Worm (Caenorhabditis elegans): ENCODE results near the gene try-12.

try-12 gene

ce11 chrV:7414909-7415308, 34.2 kb upstream of the try-12 start, which contains the start of gene F18E3.12:
Gene F18E3.12, plus strand, starts transcription at chrV:7414985.
- TF ChIP-seq unc-62 (GFP tag; optimal IDR thresholded peaks at IDR 0.05) (no peak), nhr-23 (tag; optimal IDR thresholded peaks at IDR 0.05) (no peak), ama-1 (optimal IDR thresholded peaks at IDR 0.05) (peak; percentile 83), nhr-76 (tag; optimal IDR thresholded peaks at IDR 0.05) (no peak)

DNA sequence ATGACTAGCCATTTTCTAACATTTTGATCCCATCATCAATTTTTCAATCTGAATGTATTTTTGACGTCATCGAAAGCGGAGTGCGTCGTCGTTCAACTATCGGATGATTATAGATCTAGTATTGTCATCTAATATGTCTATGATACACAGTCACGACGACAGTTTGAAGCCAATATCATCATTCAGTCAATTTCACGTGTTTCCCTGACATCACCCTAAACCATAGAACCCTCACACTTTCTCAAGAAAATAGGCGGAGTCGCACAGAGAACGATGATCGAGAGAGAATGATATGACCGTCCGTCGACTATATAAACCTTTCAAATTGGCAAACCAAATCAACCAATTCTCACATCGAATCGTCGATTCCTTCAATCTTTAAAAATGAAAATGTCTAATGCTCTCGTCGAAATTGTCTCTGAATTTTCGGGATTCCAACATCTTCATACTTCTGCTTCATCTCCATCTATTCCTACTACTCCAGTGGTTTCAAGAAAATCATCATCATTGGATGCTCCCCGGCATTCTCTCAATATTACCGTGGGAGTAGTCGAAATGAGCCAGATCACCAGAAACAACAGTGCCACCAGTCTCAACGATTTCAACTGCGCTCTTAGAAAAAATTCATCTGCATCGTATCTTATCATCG, 33.2 kb upstream of the try-12 start, which contains the start of gene F18E3.13:
Gene F18E3.13 (plus strand): TSS at position 385 of the 649 bp plus-strand sequence.
- TF ChIP-seq jun-1 (tag; optimal IDR thresholded peaks at IDR 0.05) (peak; percentile 37), daf-12 (tag; optimal IDR thresholded peaks at IDR 0.05) (no peak), lsy-12 (tag; optimal IDR thresholded peaks at IDR 0.05) (peak; percentile 7), eor-1 (tag; optimal IDR thresholded peaks at IDR 0.05) (no peak), elt-3 (tag; optimal IDR thresholded peaks at IDR 0.05) (peak; percentile 33 to 44 (median 38)), mdl-1 (tag; optimal IDR thresholded peaks at IDR 0.05) (no peak), hmg-11 (tag; optimal IDR thresholded peaks at IDR 0.05) (no peak), tbx-2 (tag; optimal IDR thresholded peaks at IDR 0.05) (peak; percentile 34), ZK546.5 (tag; optimal IDR thresholded peaks at IDR 0.05) (no peak), pha-4 (tag; optimal IDR thresholded peaks at IDR 0.05) (no peak), snpc-4 (tag; optimal IDR thresholded peaks at IDR 0.05) (no peak), ama-1 (optimal IDR thresholded peaks at IDR 0.05) (peak; percentile 93), elt-2 (tag; optimal IDR thresholded peaks at IDR 0.05) (no peak), egl-27 (tag; optimal IDR thresholded peaks at IDR 0.05) (peak; percentile 22), nhr-23 (tag; optimal IDR thresholded peaks at IDR 0.05) (peak; percentile 85), nhr-25 (tag; optimal IDR thresholded peaks at IDR 0.05) (peak; percentile 92), ceh-9 (tag; optimal IDR thresholded peaks at IDR 0.05) (no peak), nhr-11 (tag; optimal IDR thresholded peaks at IDR 0.05) (no peak), nhr-43 (tag; optimal IDR thresholded peaks at IDR 0.05; ENCODE audit: poor library complexity, severe bottlenecking) (peak; percentile 93), fos-1 (tag; optimal IDR thresholded peaks at IDR 0.05) (no peak), egl-5 (tag; optimal IDR thresholded peaks at IDR 0.05) (no peak), nhr-76 (tag; optimal IDR thresholded peaks at IDR 0.05) (no peak)

DNA sequence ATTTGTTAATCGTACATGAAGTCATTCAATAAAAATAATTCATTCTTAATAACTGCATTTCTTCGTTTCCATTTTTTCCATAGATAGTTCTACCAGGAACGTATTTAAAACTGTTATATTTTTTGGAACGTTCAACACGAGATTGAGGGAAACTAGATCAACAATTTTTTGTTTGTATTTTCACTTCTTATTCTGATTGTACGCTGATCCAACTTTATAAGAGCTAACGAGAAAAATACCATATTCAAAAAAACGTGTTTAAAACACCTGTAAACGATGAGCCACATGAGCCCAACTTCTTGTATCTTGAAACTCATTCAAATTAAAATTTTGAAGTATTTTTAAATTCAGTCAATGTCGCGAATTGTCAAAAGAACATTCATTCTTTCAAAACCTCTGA, 32.6 kb upstream of the try-12 start:
- TF ChIP-seq nhr-23 (tag; optimal IDR thresholded peaks at IDR 0.05) (peak; percentile 7), lsy-12 (tag; optimal IDR thresholded peaks at IDR 0.05) (no peak), hmg-11 (tag; optimal IDR thresholded peaks at IDR 0.05) (no peak), fkh-2 (tag; optimal IDR thresholded peaks at IDR 0.05) (no peak), ceh-9 (tag; optimal IDR thresholded peaks at IDR 0.05) (no peak), nhr-43 (tag; optimal IDR thresholded peaks at IDR 0.05; ENCODE audit: poor library complexity, severe bottlenecking) (peak; percentile 20), nhr-237 (tag; optimal IDR thresholded peaks at IDR 0.05) (no peak), ama-1 (optimal IDR thresholded peaks at IDR 0.05) (peak; percentile 57), lin-39 (tag; optimal IDR thresholded peaks at IDR 0.05) (no peak), sea-2 (GFP tag; optimal IDR thresholded peaks at IDR 0.05) (no peak), ZK546.5 (tag; optimal IDR thresholded peaks at IDR 0.05) (no peak), ztf-11 (tag; optimal IDR thresholded peaks at IDR 0.05) (no peak), egl-27 (tag; optimal IDR thresholded peaks at IDR 0.05) (no peak)

- TF ChIP-seq R02D3.7 (tag; optimal IDR thresholded peaks at IDR 0.05) (no peak), nhr-28 (tag; optimal IDR thresholded peaks at IDR 0.05) (no peak), nhr-43 (tag; optimal IDR thresholded peaks at IDR 0.05; ENCODE audit: poor library complexity, severe bottlenecking) (peak; percentile 62)
Measured at ce11 chrV:7417018-7417716, 32.0 kb upstream of the try-12 start, which contains the start of gene srw-67. Gene srw-67, plus strand, starts transcription at chrV:7417660.

- TF ChIP-seq nhr-76 (tag; optimal IDR thresholded peaks at IDR 0.05) (no peak), nhr-77 (tag; optimal IDR thresholded peaks at IDR 0.05) (no peak), ztf-11 (tag; optimal IDR thresholded peaks at IDR 0.05) (no peak), egl-5 (tag; optimal IDR thresholded peaks at IDR 0.05) (no peak), nhr-11 (tag; optimal IDR thresholded peaks at IDR 0.05) (no peak), elt-2 (tag; optimal IDR thresholded peaks at IDR 0.05) (no peak), daf-12 (tag; optimal IDR thresholded peaks at IDR 0.05) (no peak), R02D3.7 (tag; optimal IDR thresholded peaks at IDR 0.05) (no peak), nhr-23 (tag; optimal IDR thresholded peaks at IDR 0.05) (no peak), elt-1 (tag; optimal IDR thresholded peaks at IDR 0.05) (no peak), ama-1 (optimal IDR thresholded peaks at IDR 0.05) (no peak), unc-62 (GFP tag; optimal IDR thresholded peaks at IDR 0.05) (no peak)
Measured at ce11 chrV:7420162-7420561, 29.0 kb upstream of the try-12 start, which contains the start of gene srxa-4. Gene srxa-4, plus strand, starts transcription at chrV:7420462.

Measured in whole organism, L3 larva.